Worm (Caenorhabditis elegans): ENCODE measurements around the gene Y79H2A.12.
A peak's percentile ranks its signal among the peaks of the same experiment; 100 is the strongest.

Gene Y79H2A.12

ce11 chrIII:12014503-12014902 lies 14.2 kb downstream of the Y79H2A.12 start (continued):
- no peak for TF ChIP-seq F16B12.6 (tag; optimal IDR thresholded peaks at IDR 0.05)
- TF ChIP-seq mab-9 (GFP tag; IDR thresholded peaks at IDR 0.05), result no peak
- TF ChIP-seq sup-37 (GFP tag; optimal IDR thresholded peaks at IDR 0.05), result no peak
- peak in 3 of 6 experiments; percentile 6 to 60 (median 46) for TF ChIP-seq elt-3 (tag; optimal IDR thresholded peaks at IDR 0.05)
- no peak for TF ChIP-seq elt-2 (tag; optimal IDR thresholded peaks at IDR 0.05)
- TF ChIP-seq efl-3 (GFP tag; optimal IDR thresholded peaks at IDR 0.05), result no peak
- no peak for TF ChIP-seq alr-1 (tag; optimal IDR thresholded peaks at IDR 0.05; ENCODE audit: borderline replicate concordance)
- no peak for TF ChIP-seq skn-1 (tag; optimal IDR thresholded peaks at IDR 0.05)
- no peak for TF ChIP-seq vab-15 (tag; optimal IDR thresholded peaks at IDR 0.05)
- TF ChIP-seq nhr-85 (tag), result peak; percentile 78
- TF ChIP-seq hpl-2 (GFP tag; optimal IDR thresholded peaks at IDR 0.05), result no peak
- no peak for TF ChIP-seq pqm-1 (tag; optimal IDR thresholded peaks at IDR 0.05)
- peak; percentile 35 for TF ChIP-seq lin-14 (GFP tag; optimal IDR thresholded peaks at IDR 0.05)

DNA sequence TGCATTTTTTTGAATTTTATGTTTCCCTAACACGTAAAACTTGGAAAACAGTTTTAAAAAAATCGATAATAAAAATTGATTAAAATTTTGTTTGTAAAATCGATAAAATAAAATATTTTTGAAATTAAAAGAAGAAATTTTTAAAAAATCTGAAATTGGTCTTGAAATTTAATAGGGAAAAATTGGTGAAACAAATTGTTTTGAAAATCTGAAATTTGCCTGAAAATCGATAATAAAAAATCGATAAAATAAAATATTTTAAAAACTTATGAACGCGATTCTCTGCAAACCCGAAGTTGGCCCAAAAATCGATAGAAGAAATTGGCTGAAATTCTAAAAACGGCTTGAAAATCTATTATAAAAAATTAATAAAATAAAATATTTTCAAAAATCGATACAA lies 15.0 kb downstream of the Y79H2A.12 start:
- TF ChIP-seq lin-14 (GFP tag; optimal IDR thresholded peaks at IDR 0.05) (no peak), efl-1 (optimal IDR thresholded peaks at IDR 0.05) (no peak), efl-1 (GFP tag; optimal IDR thresholded peaks at IDR 0.05 in 1 of 2) (peak in 1 of 2 experiments; percentile 7), mdl-1 (tag; optimal IDR thresholded peaks at IDR 0.05) (no peak), hlh-4 (tag; optimal IDR thresholded peaks at IDR 0.05) (no peak)

DNA sequence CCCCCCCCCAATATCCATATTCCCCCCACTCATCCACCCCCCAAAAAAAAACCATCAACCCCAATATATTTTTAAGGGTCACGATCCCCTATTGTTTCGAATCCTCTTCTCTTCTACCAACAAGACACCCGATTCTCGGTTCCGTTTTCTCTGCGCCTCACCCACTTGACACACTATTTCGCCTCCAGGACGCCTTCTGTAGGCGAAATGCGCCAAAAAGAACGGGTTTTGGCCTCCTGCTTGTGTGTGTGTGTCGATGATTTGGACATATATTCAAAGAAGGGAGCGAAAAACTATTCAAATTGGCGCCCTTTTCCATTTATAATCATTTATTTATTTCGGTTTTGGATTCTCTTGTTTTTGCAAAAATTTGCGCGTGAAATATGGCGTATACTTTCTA lies 15.6 kb downstream of the Y79H2A.12 start:
- no peak for TF ChIP-seq alr-1 (tag; optimal IDR thresholded peaks at IDR 0.05; ENCODE audit: borderline replicate concordance)
- no peak for TF ChIP-seq F16B12.6 (tag; optimal IDR thresholded peaks at IDR 0.05)
- peak; percentile 13 for TF ChIP-seq nhr-71 (tag; optimal IDR thresholded peaks at IDR 0.05)
- peak; percentile 58 for TF ChIP-seq grh-1 (GFP tag; IDR thresholded peaks at IDR 0.05)
- TF ChIP-seq nhr-47 (tag; optimal IDR thresholded peaks at IDR 0.05), result no peak
- no peak for TF ChIP-seq nhr-77 (tag; optimal IDR thresholded peaks at IDR 0.05)
- TF ChIP-seq pqm-1 (tag; optimal IDR thresholded peaks at IDR 0.05), result no peak
- TF ChIP-seq zip-4 (GFP tag; optimal IDR thresholded peaks at IDR 0.05), result no peak
- TF ChIP-seq lsy-2 (tag; optimal IDR thresholded peaks at IDR 0.05), result no peak
- TF ChIP-seq C16A3.4 (tag; optimal IDR thresholded peaks at IDR 0.05), result no peak
- no peak for TF ChIP-seq nhr-20 (tag; optimal IDR thresholded peaks at IDR 0.05)
- no peak for TF ChIP-seq snpc-4 (tag; optimal IDR thresholded peaks at IDR 0.05)
- no peak for TF ChIP-seq ceh-8 (GFP tag; optimal IDR thresholded peaks at IDR 0.05)
- TF ChIP-seq rnt-1 (tag; optimal IDR thresholded peaks at IDR 0.05), result no peak
- TF ChIP-seq elt-3 (tag; optimal IDR thresholded peaks at IDR 0.05), result no peak
- TF ChIP-seq xbp-1 (tag; optimal IDR thresholded peaks at IDR 0.05), result no peak
- no peak for TF ChIP-seq hlh-4 (tag; optimal IDR thresholded peaks at IDR 0.05)
- peak in 1 of 3 experiments; percentile 13 for TF ChIP-seq dpl-1 (GFP tag; optimal IDR thresholded peaks at IDR 0.05)
- no peak for TF ChIP-seq nhr-76 (tag; optimal IDR thresholded peaks at IDR 0.05)
- TF ChIP-seq nhr-237 (tag; optimal IDR thresholded peaks at IDR 0.05), result no peak
- TF ChIP-seq isw-1 (GFP tag; IDR thresholded peaks at IDR 0.05), result no peak
- no peak for TF ChIP-seq lin-13 (GFP tag; optimal IDR thresholded peaks at IDR 0.05)
- no peak for TF ChIP-seq efl-3 (GFP tag; optimal IDR thresholded peaks at IDR 0.05)
- peak in 1 of 2 experiments; percentile 9 for TF ChIP-seq lin-35 (GFP tag; optimal IDR thresholded peaks at IDR 0.05)
- TF ChIP-seq lin-14 (GFP tag; optimal IDR thresholded peaks at IDR 0.05), result peak; percentile 55
- no peak for TF ChIP-seq ama-1 (optimal IDR thresholded peaks at IDR 0.05)
- no peak for TF ChIP-seq unc-86 (tag; optimal IDR thresholded peaks at IDR 0.05)
- TF ChIP-seq ztf-11 (tag; optimal IDR thresholded peaks at IDR 0.05), result no peak
- peak; percentile 39 for TF ChIP-seq blmp-1 (tag; optimal IDR thresholded peaks at IDR 0.05)
- no peak for TF ChIP-seq irx-1 (tag; optimal IDR thresholded peaks at IDR 0.05)
- no peak for TF ChIP-seq nhr-19 (GFP tag; conservative IDR thresholded peaks at IDR 0.05)
- TF ChIP-seq pag-3 (tag; optimal IDR thresholded peaks at IDR 0.05; ENCODE audit: borderline replicate concordance, insufficient read depth), result no peak
- no peak for TF ChIP-seq aha-1 (tag; optimal IDR thresholded peaks at IDR 0.05)
- TF ChIP-seq mef-2 (tag; optimal IDR thresholded peaks at IDR 0.05), result no peak
- TF ChIP-seq skn-1 (tag; optimal IDR thresholded peaks at IDR 0.05), result peak; percentile 4
- peak; percentile 85 for TF ChIP-seq nhr-85 (tag)
- TF ChIP-seq ztf-4 (tag; optimal IDR thresholded peaks at IDR 0.05), result no peak
- no peak for TF ChIP-seq ces-1 (GFP tag; optimal IDR thresholded peaks at IDR 0.05)
- TF ChIP-seq unc-30 (tag; optimal IDR thresholded peaks at IDR 0.05), result no peak
- no peak for TF ChIP-seq vab-15 (tag; optimal IDR thresholded peaks at IDR 0.05)
- TF ChIP-seq tbx-2 (tag; optimal IDR thresholded peaks at IDR 0.05), result no peak
- peak; percentile 20 for TF ChIP-seq snu-23 (GFP tag; optimal IDR thresholded peaks at IDR 0.05)
